Fruit fly (Drosophila melanogaster) whole organism, embryonic: Measurements from ENCODE around the gene Pss.
A peak's percentile ranks its signal among the peaks of the same experiment; 100 is the strongest.

ENCODE experiments used
- Atf3 ChIP-seq: fragments of 200-800 bp; sonication (Bioruptor generic); optimal IDR thresholded peaks from 3 replicates; lab custom pipeline; 2016; ENCODE audit warnings: missing biosample characterization, missing genetic modification characterization
- Bgb ChIP-seq: fragments of 200-800 bp; sonication (Bioruptor generic); IDR thresholded peaks from 2 replicates; pipeline ENCODE4 v1.3.6; 2022; ENCODE audit warnings: missing biosample characterization, missing genetic modification characterization; ENCODE audit not compliant: partially characterized antibody
- Blimp-1 ChIP-seq: fragments of 200-800 bp; sonication (Bioruptor generic); optimal IDR thresholded peaks from 3 replicates; lab custom pipeline; 2018; ENCODE audit warnings: missing biosample characterization, missing genetic modification characterization, mild to moderate bottlenecking, moderate library complexity, missing genetic modification reagents
- Bteb2 ChIP-seq: fragments of 200-800 bp; sonication (Bioruptor generic); optimal IDR thresholded peaks from 2 replicates; lab custom pipeline; 2016; ENCODE audit warnings: missing biosample characterization, missing genetic modification characterization
- CG10321 ChIP-seq: fragments of 200-800 bp; sonication (Bioruptor generic); IDR thresholded peaks from 2 replicates; pipeline ENCODE4 v1.3.6; 2022; ENCODE audit warnings: missing biosample characterization, missing genetic modification characterization
- CG10654 ChIP-seq: fragments of 200-800 bp; sonication (Bioruptor generic); optimal IDR thresholded peaks from 2 replicates; lab custom pipeline; 2016; ENCODE audit warnings: missing biosample characterization, missing genetic modification characterization
- CG13287 ChIP-seq: fragments of 200-800 bp; sonication (Bioruptor generic); IDR thresholded peaks from 2 replicates; pipeline ENCODE4 v1.3.6; 2022; ENCODE audit warnings: missing biosample characterization, missing genetic modification characterization; ENCODE audit not compliant: partially characterized antibody
- CG14014 ChIP-seq: fragments of 200-800 bp; sonication (Bioruptor generic); IDR thresholded peaks from 2 replicates; pipeline ENCODE4 v1.3.6; 2022; ENCODE audit warnings: missing biosample characterization, missing genetic modification characterization
- CG14050 ChIP-seq: fragments of 200-800 bp; sonication (Bioruptor generic); IDR thresholded peaks from 3 replicates; pipeline ENCODE4 v1.3.6; 2022; ENCODE audit warnings: missing biosample characterization, missing genetic modification characterization
- CG14441 ChIP-seq: fragments of 200-800 bp; sonication (Bioruptor generic); IDR thresholded peaks from 2 replicates; pipeline ENCODE4 v1.3.6; 2022; ENCODE audit warnings: missing biosample characterization, missing genetic modification characterization
- CG14667 ChIP-seq: fragments of 200-800 bp; sonication (Bioruptor generic); IDR thresholded peaks from 2 replicates; pipeline ENCODE4 v1.3.6; 2022; ENCODE audit warnings: missing biosample characterization, missing genetic modification characterization
- CG15011 ChIP-seq: fragments of 200-800 bp; sonication (Bioruptor generic); optimal IDR thresholded peaks from 3 replicates; lab custom pipeline; 2018; ENCODE audit warnings: missing biosample characterization, mild to moderate bottlenecking, missing genetic modification characterization
- CG15514 ChIP-seq: fragments of 200-800 bp; sonication (Bioruptor generic); optimal IDR thresholded peaks from 3 replicates; lab custom pipeline; 2017; ENCODE audit warnings: missing biosample characterization, missing genetic modification characterization, mild to moderate bottlenecking, moderate library complexity, missing genetic modification reagents
- CG15601 ChIP-seq: fragments of 200-800 bp; sonication (Bioruptor generic); optimal IDR thresholded peaks from 3 replicates; lab custom pipeline; 2019; ENCODE audit warnings: missing biosample characterization, mild to moderate bottlenecking, missing genetic modification characterization, moderate library complexity
- CG17912 ChIP-seq: fragments of 200-800 bp; sonication (Bioruptor generic); optimal IDR thresholded peaks from 2 replicates; lab custom pipeline; 2018; ENCODE audit warnings: missing biosample characterization, mild to moderate bottlenecking, missing genetic modification characterization
- CG34224 ChIP-seq: fragments of 200-800 bp; sonication (Bioruptor generic); IDR thresholded peaks from 3 replicates; pipeline ENCODE4 v1.3.6; 2022; ENCODE audit warnings: missing biosample characterization, missing genetic modification characterization; ENCODE audit not compliant: partially characterized antibody
- CG43689 ChIP-seq: fragments of 200-800 bp; sonication (Bioruptor generic); IDR thresholded peaks from 2 replicates; pipeline ENCODE4 v1.3.6; 2022; ENCODE audit warnings: missing biosample characterization, missing genetic modification characterization
- CG4404 ChIP-seq: fragments of 200-800 bp; sonication (Bioruptor generic); IDR thresholded peaks from 2 replicates; pipeline ENCODE4 v1.3.6; 2022; ENCODE audit warnings: missing biosample characterization, missing genetic modification characterization
- CG6654 ChIP-seq: fragments of 200-800 bp; sonication (Bioruptor generic); optimal IDR thresholded peaks from 2 replicates; lab custom pipeline; 2017; ENCODE audit warnings: missing biosample characterization, mild to moderate bottlenecking, missing genetic modification characterization
- CG6854 ChIP-seq: fragments of 200-800 bp; sonication (Bioruptor generic); optimal IDR thresholded peaks from 3 replicates; lab custom pipeline; 2017; ENCODE audit warnings: missing biosample characterization, mild to moderate bottlenecking, missing genetic modification characterization
- CG7745 ChIP-seq: fragments of 200-800 bp; sonication (Bioruptor generic); optimal IDR thresholded peaks from 2 replicates; lab custom pipeline; 2018; ENCODE audit warnings: missing biosample characterization, mild to moderate bottlenecking, missing genetic modification characterization, moderate library complexity
- CG8290 ChIP-seq, 3 experiments: fragments of 200-800 bp; sonication (Bioruptor generic); optimal IDR thresholded peaks; 2 replicates each; lab custom pipeline; 2016 to 2019; ENCODE audit warnings: missing biosample characterization in 3 of 3, missing genetic modification characterization in 3 of 3, mild to moderate bottlenecking in 2 of 3, moderate library complexity in 1 of 3
- CG8478 ChIP-seq: fragments of >200 bp; optimal IDR thresholded peaks from 2 replicates; lab custom pipeline; 2018
- CG9876 ChIP-seq: fragments of 200-800 bp; sonication (Bioruptor generic); optimal IDR thresholded peaks from 2 replicates; lab custom pipeline; 2016; ENCODE audit warnings: missing biosample characterization, missing genetic modification characterization
- CkIIα-i1 ChIP-seq: fragments of 200-800 bp; sonication (Bioruptor generic); IDR thresholded peaks from 2 replicates; pipeline ENCODE4 v1.3.6; 2022; ENCODE audit warnings: missing biosample characterization, missing genetic modification characterization
- E2f1 ChIP-seq: fragments of 200-800 bp; sonication (Bioruptor generic); IDR thresholded peaks from 2 replicates; pipeline ENCODE4 v1.3.6; 2022; ENCODE audit warnings: missing biosample characterization, missing genetic modification characterization
- Fer1 ChIP-seq: fragments of 200-800 bp; sonication (Bioruptor generic); optimal IDR thresholded peaks from 2 replicates; lab custom pipeline; 2017; ENCODE audit warnings: missing biosample characterization, mild to moderate bottlenecking, missing genetic modification characterization
- HLH4C ChIP-seq: fragments of 200-800 bp; sonication (Bioruptor generic); IDR thresholded peaks from 3 replicates; pipeline ENCODE4 v1.3.6; 2022; ENCODE audit warnings: missing biosample characterization, missing genetic modification characterization; ENCODE audit not compliant: partially characterized antibody
- Oli ChIP-seq: fragments of 200-800 bp; sonication (Bioruptor generic); optimal IDR thresholded peaks from 2 replicates; lab custom pipeline; 2018; ENCODE audit warnings: missing biosample characterization, mild to moderate bottlenecking, missing genetic modification characterization, moderate library complexity
- Sox100B ChIP-seq: fragments of 200-800 bp; sonication (Bioruptor generic); optimal IDR thresholded peaks from 3 replicates; lab custom pipeline; 2018; ENCODE audit warnings: missing biosample characterization, mild to moderate bottlenecking, missing genetic modification characterization
- Usf ChIP-seq: fragments of 200-800 bp; sonication (Bioruptor generic); optimal IDR thresholded peaks from 2 replicates; lab custom pipeline; 2017; ENCODE audit warnings: missing genotype, missing biosample characterization, missing genetic modification characterization
- bcd ChIP-seq: fragments of 200-800 bp; sonication (Bioruptor generic); optimal IDR thresholded peaks from 2 replicates; lab custom pipeline; 2017; ENCODE audit warnings: missing biosample characterization, mild to moderate bottlenecking, missing genetic modification characterization
- danr ChIP-seq: fragments of 200-800 bp; sonication (Bioruptor generic); IDR thresholded peaks from 2 replicates; pipeline ENCODE4 v1.3.6; 2022; ENCODE audit warnings: missing biosample characterization, missing genetic modification characterization
- dmrt99B ChIP-seq: fragments of 200-800 bp; sonication (Bioruptor generic); optimal IDR thresholded peaks from 2 replicates; lab custom pipeline; 2018; ENCODE audit warnings: missing biosample characterization, mild to moderate bottlenecking, missing genetic modification characterization, moderate library complexity
- dysf ChIP-seq: fragments of 200-800 bp; sonication (Bioruptor generic); IDR thresholded peaks from 3 replicates; pipeline ENCODE4 v1.3.6; 2022; ENCODE audit warnings: missing biosample characterization, missing genetic modification characterization
- esg ChIP-seq: fragments of 200-800 bp; sonication (Bioruptor generic); conservative IDR thresholded peaks from 2 replicates; pipeline ENCODE4 v1.3.6; 2022; ENCODE audit warnings: missing biosample characterization, missing genetic modification characterization
- eve ChIP-seq, 2 experiments: fragments of >200 bp; optimal IDR thresholded peaks; 2 replicates each; lab custom pipeline; 2017; ENCODE audit warnings: missing biosample characterization in 2 of 2, missing genetic modification characterization in 2 of 2
- kah ChIP-seq: fragments of 200-800 bp; sonication (Bioruptor generic); optimal IDR thresholded peaks from 2 replicates; lab custom pipeline; 2018; ENCODE audit warnings: missing biosample characterization, mild to moderate bottlenecking, missing genetic modification characterization
- knrl ChIP-seq: fragments of 200-800 bp; sonication (Bioruptor generic); IDR thresholded peaks from 3 replicates; pipeline ENCODE4 v1.3.6; 2022; ENCODE audit warnings: missing biosample characterization, missing genetic modification characterization; ENCODE audit not compliant: partially characterized antibody
- nom ChIP-seq: fragments of 200-800 bp; sonication (Bioruptor generic); optimal IDR thresholded peaks from 2 replicates; lab custom pipeline; 2017; ENCODE audit warnings: missing biosample characterization, missing genetic modification characterization, mild to moderate bottlenecking, moderate library complexity, missing genetic modification reagents
- sd ChIP-seq: fragments of 200-800 bp; sonication (Bioruptor generic); optimal IDR thresholded peaks from 3 replicates; lab custom pipeline; 2018; ENCODE audit warnings: missing biosample characterization, mild to moderate bottlenecking, missing genetic modification characterization, moderate library complexity
- sima ChIP-seq: fragments of 200-800 bp; sonication (Bioruptor generic); optimal IDR thresholded peaks from 2 replicates; lab custom pipeline; 2016; ENCODE audit warnings: missing biosample characterization, missing genetic modification characterization
- sisA ChIP-seq: fragments of 200-800 bp; sonication (Bioruptor generic); IDR thresholded peaks from 2 replicates; pipeline ENCODE4 v1.3.6; 2022; ENCODE audit warnings: missing biosample characterization, missing genetic modification characterization
- tin ChIP-seq: fragments of 200-800 bp; sonication (Bioruptor generic); optimal IDR thresholded peaks from 3 replicates; lab custom pipeline; 2016; ENCODE audit warnings: missing biosample characterization, missing genetic modification characterization
- tna ChIP-seq: fragments of 200-800 bp; sonication (Bioruptor generic); IDR thresholded peaks from 2 replicates; pipeline ENCODE4 v1.3.6; 2022; ENCODE audit warnings: missing biosample characterization, missing genetic modification characterization; ENCODE audit not compliant: partially characterized antibody
- ttk ChIP-seq: fragments of 200-800 bp; sonication (Bioruptor generic); IDR thresholded peaks from 2 replicates; pipeline ENCODE4 v2.1.2; 2022; ENCODE audit warnings: missing biosample characterization, missing genetic modification characterization
- z ChIP-seq: fragments of 200-800 bp; sonication (Bioruptor generic); IDR thresholded peaks from 3 replicates; pipeline ENCODE4 v1.3.6; 2022; ENCODE audit warnings: missing biosample characterization, missing genetic modification characterization

Gene Pss

dm6 chr3L:20516519-20517178 is 9.3 kb downstream of the Pss start (continued):
- TF ChIP-seq CG9876 (GFP tag; lab: Kevin White, UChicago) (no peak), Oli (tag; lab: Kevin White, UChicago) (peak; percentile 62), knrl (GFP tag; lab: Robert Waterston, UW) (peak; percentile 31; the same call in 1 of the 3 replicates), Atf3 (GFP tag; lab: Kevin White, UChicago) (no peak), HLH4C (GFP tag; lab: Robert Waterston, UW) (peak; percentile 50; the same call in 2 of the 3 replicates), CG15601 (tag; lab: Kevin White, UChicago) (peak; percentile 22), Bgb (GFP tag; lab: Robert Waterston, UW) (peak; percentile 68), CG10654 (GFP tag; lab: Kevin White, UChicago) (no peak), CG6654 (GFP tag; lab: Kevin White, UChicago) (peak; percentile 99), Fer1 (GFP tag; lab: Kevin White, UChicago) (peak; percentile 1), CG8290 (GFP tag; optimal IDR thresholded peaks at IDR 0.05; lab: Kevin White, UChicago) (no peak), CG8290 (tag; optimal IDR thresholded peaks at IDR 0.05; lab: Kevin White, UChicago) (peak in 1 of 2 experiments; percentile 29), dmrt99B (peak; percentile 41), CG15011 (peak; percentile 35), kah (no peak), nom (GFP tag; lab: Kevin White, UChicago) (no peak), E2f1 (GFP tag; lab: Robert Waterston, UW) (peak; percentile 32; the same call in 1 of the 2 replicates), CG34224 (GFP tag; lab: Robert Waterston, UW) (0 out of 3 replicates have a peak, but pooled peaks have one; percentile 31), CG4404 (GFP tag; lab: Robert Waterston, UW) (0 out of 2 replicates have a peak, but pooled peaks have one; percentile 34), bcd (peak; percentile 14), tna (GFP tag; lab: Robert Waterston, UW) (0 out of 2 replicates have a peak, but pooled peaks have one; percentile 34), CG14014 (GFP tag; lab: Robert Waterston, UW) (peak; percentile 43; the same call in 1 of the 2 replicates), sisA (GFP tag; lab: Robert Waterston, UW) (peak; percentile 38; the same call in 1 of the 2 replicates), dysf (GFP tag; lab: Robert Waterston, UW) (peak; percentile 65; the same call in 2 of the 3 replicates), CG14667 (GFP tag; lab: Robert Waterston, UW) (no peak; the same call in 1 of the 2 replicates), Usf (GFP tag; lab: Kevin White, UChicago) (peak; percentile 15), CG14050 (GFP tag; lab: Robert Waterston, UW) (0 out of 3 replicates have a peak, but pooled peaks have one; percentile 20), CG15514 (GFP tag; lab: Kevin White, UChicago) (peak; percentile 16), CG7745 (tag; lab: Kevin White, UChicago) (peak; percentile 53), CG14441 (GFP tag; lab: Robert Waterston, UW) (peak; percentile 49; the same call in 1 of the 2 replicates), sima (GFP tag; lab: Kevin White, UChicago) (no peak), CG17912 (GFP tag; lab: Kevin White, UChicago) (peak; percentile 38), CG8478 (no peak), danr (GFP tag; lab: Robert Waterston, UW) (no peak), ttk (peak; percentile 45; the same call in 1 of the 2 replicates), CG13287 (GFP tag; lab: Robert Waterston, UW) (peak; percentile 8; the same call in 1 of the 2 replicates), z (GFP tag; lab: Robert Waterston, UW) (0 out of 3 replicates have a peak, but pooled peaks have one; percentile 11), CG43689 (no peak), CkIIα-i1 (GFP tag; lab: Robert Waterston, UW) (no peak), Sox100B (GFP tag; lab: Kevin White, UChicago) (peak; percentile 57), CG10321 (GFP tag; lab: Robert Waterston, UW) (0 out of 2 replicates have a peak, but pooled peaks have one; percentile 10), eve (GFP tag; optimal IDR thresholded peaks at IDR 0.05; lab: Kevin White, UChicago) (peak in 1 of 2 experiments; percentile 72), esg (peak; percentile 36; the same call in 1 of the 2 replicates), CG6854 (GFP tag; lab: Kevin White, UChicago) (peak; percentile 52), Blimp-1 (GFP tag; lab: Kevin White, UChicago) (peak; percentile 52), sd (peak; percentile 31), tin (GFP tag; lab: Kevin White, UChicago) (peak; percentile 6), Bteb2 (GFP tag; lab: Kevin White, UChicago) (no peak)
